Worm (Caenorhabditis elegans): ENCODE results near the gene gly-3.

DNA sequence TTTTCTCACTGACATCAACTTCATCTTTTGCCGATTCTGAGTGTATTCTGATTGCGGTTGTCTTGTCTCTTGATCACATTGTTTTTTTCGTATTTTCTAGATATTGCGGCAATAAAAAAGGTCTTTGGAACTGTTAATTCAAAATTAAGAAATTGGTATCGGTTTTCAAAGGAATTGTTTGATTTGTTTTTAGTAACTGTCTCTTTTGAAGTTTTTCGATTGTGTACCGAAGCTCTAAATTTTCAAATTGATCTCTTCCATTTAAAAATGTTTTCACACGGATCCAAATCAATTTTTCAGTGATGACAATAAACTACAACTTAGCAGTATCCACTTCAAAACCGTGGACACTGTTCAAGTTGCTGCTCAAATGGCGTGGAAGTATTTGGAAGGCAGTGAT is 16.8 kb downstream of the gly-3 start, which contains the start of gene best-24:
- TF ChIP-seq unc-62 (GFP tag; optimal IDR thresholded peaks at IDR 0.05) (no peak), lin-13 (GFP tag; optimal IDR thresholded peaks at IDR 0.05) (no peak), nhr-11 (tag; optimal IDR thresholded peaks at IDR 0.05) (no peak), egl-27 (tag; optimal IDR thresholded peaks at IDR 0.05) (no peak), ama-1 (optimal IDR thresholded peaks at IDR 0.05) (no peak), blmp-1 (tag; optimal IDR thresholded peaks at IDR 0.05; ENCODE audit: insufficient read depth) (no peak), lsy-2 (tag; optimal IDR thresholded peaks at IDR 0.05) (no peak), F13H6.1 (tag; optimal IDR thresholded peaks at IDR 0.05) (no peak), nhr-237 (tag; optimal IDR thresholded peaks at IDR 0.05) (no peak)
